Worm (Caenorhabditis elegans): Measurements from ENCODE around the gene srw-79.
A peak's percentile ranks its signal among the peaks of the same experiment; 100 is the strongest.

srw-79 gene

DNA sequence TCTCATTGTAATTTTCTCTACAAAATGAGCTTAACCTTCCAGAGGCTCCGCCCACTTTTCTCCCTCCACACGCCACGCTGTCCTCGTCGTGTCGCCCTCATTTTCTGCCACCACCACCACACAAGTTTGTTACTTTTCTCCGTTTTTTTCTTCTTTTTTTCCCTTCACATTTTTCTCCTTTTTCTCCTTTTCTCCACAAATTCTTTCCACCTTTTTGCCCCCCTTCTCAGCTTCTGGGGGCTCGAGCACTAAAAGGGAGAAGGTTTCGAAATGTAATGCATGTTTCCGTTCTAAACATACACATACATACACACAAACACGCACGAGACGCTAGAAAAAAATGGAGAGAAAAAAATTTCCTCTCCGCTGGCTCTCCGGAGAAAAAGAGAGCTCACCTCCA, 30.1 kb downstream of the srw-79 start, which contains the start of gene nhr-88 (continued):
- TF ChIP-seq nhr-237 (tag; optimal IDR thresholded peaks at IDR 0.05) = no peak
- TF ChIP-seq nhr-48 (tag; optimal IDR thresholded peaks at IDR 0.05) = peak; percentile 2
- TF ChIP-seq nhr-111 (GFP tag; optimal IDR thresholded peaks at IDR 0.05) = no peak
- TF ChIP-seq ceh-62 (tag; optimal IDR thresholded peaks at IDR 0.05) = no peak
- peak; percentile 62 for TF ChIP-seq ama-1 (optimal IDR thresholded peaks at IDR 0.05)
- TF ChIP-seq mxl-3 (GFP tag; optimal IDR thresholded peaks at IDR 0.05) = no peak
- TF ChIP-seq nhr-77 (tag; optimal IDR thresholded peaks at IDR 0.05) = no peak
- no peak for TF ChIP-seq lin-38 (GFP tag; IDR thresholded peaks at IDR 0.05)
- no peak for TF ChIP-seq lin-39 (tag; optimal IDR thresholded peaks at IDR 0.05)
- TF ChIP-seq zag-1 (tag; optimal IDR thresholded peaks at IDR 0.05) = no peak
- no peak for TF ChIP-seq zip-2 (tag; optimal IDR thresholded peaks at IDR 0.05)
- TF ChIP-seq lim-7 (GFP tag; IDR thresholded peaks at IDR 0.05) = no peak
- no peak for TF ChIP-seq ces-1 (GFP tag; optimal IDR thresholded peaks at IDR 0.05)
- no peak for TF ChIP-seq zfp-3 (GFP tag; conservative IDR thresholded peaks at IDR 0.05)
- no peak for TF ChIP-seq lin-13 (GFP tag; optimal IDR thresholded peaks at IDR 0.05)
- no peak for TF ChIP-seq cey-2 (tag; optimal IDR thresholded peaks at IDR 0.05; ENCODE audit: borderline replicate concordance, insufficient read depth)
- no peak for TF ChIP-seq snpc-1.2 (GFP tag; IDR thresholded peaks at IDR 0.05)
- no peak for TF ChIP-seq nhr-25 (tag; optimal IDR thresholded peaks at IDR 0.05; ENCODE audit: borderline replicate concordance, insufficient read depth)
- TF ChIP-seq unc-39 (tag; optimal IDR thresholded peaks at IDR 0.05) = no peak
- no peak for TF ChIP-seq spr-1 (tag; optimal IDR thresholded peaks at IDR 0.05)
- peak; percentile 56 for TF ChIP-seq hlh-30 (tag; optimal IDR thresholded peaks at IDR 0.05; ENCODE audit: insufficient read depth)
- TF ChIP-seq php-3 (GFP tag; IDR thresholded peaks at IDR 0.05) = no peak
- no peak for TF ChIP-seq nhr-28 (tag; optimal IDR thresholded peaks at IDR 0.05)
- TF ChIP-seq sdz-12 (GFP tag; optimal IDR thresholded peaks at IDR 0.05) = peak; percentile 47
- peak; percentile 58 for TF ChIP-seq hmg-1.1 (GFP tag; IDR thresholded peaks at IDR 0.05)
- TF ChIP-seq gei-8 (GFP tag; optimal IDR thresholded peaks at IDR 0.05) = no peak
- TF ChIP-seq madf-9 (GFP tag; conservative IDR thresholded peaks at IDR 0.05) = no peak
- TF ChIP-seq skn-1 (tag; optimal IDR thresholded peaks at IDR 0.05) = no peak
- TF ChIP-seq R02D3.7 (tag; optimal IDR thresholded peaks at IDR 0.05) = no peak
- TF ChIP-seq fkh-10 (GFP tag; optimal IDR thresholded peaks at IDR 0.05) = peak; percentile 69
- TF ChIP-seq rbr-2 (tag; optimal IDR thresholded peaks at IDR 0.05) = peak; percentile 39
- TF ChIP-seq dve-1 (tag; optimal IDR thresholded peaks at IDR 0.05; ENCODE audit: insufficient read depth) = peak; percentile 33
- no peak for TF ChIP-seq ztf-7 (tag; optimal IDR thresholded peaks at IDR 0.05)
- peak; percentile 8 for TF ChIP-seq spr-3 (GFP tag; optimal IDR thresholded peaks at IDR 0.05)
- no peak for TF ChIP-seq T20F7.1 (GFP tag; optimal IDR thresholded peaks at IDR 0.05)
- TF ChIP-seq daf-19 (GFP tag; conservative IDR thresholded peaks at IDR 0.05) = no peak
- TF ChIP-seq unc-62 (GFP tag; optimal IDR thresholded peaks at IDR 0.05 in 1 of 2) = peak in 1 of 2 experiments; percentile 43
- TF ChIP-seq unc-62 (tag; optimal IDR thresholded peaks at IDR 0.05) = no peak
- TF ChIP-seq lin-15B (tag; optimal IDR thresholded peaks at IDR 0.05) = no peak
- no peak for TF ChIP-seq arid-1 (GFP tag; conservative IDR thresholded peaks at IDR 0.05)
- no peak for TF ChIP-seq dmd-9 (GFP tag; IDR thresholded peaks at IDR 0.05)
- TF ChIP-seq tra-1 (GFP tag; IDR thresholded peaks at IDR 0.05) = no peak
- no peak for TF ChIP-seq ZK546.5 (tag; optimal IDR thresholded peaks at IDR 0.05)
- no peak for TF ChIP-seq dpl-1 (GFP tag; optimal IDR thresholded peaks at IDR 0.05)
- no peak for TF ChIP-seq nhr-41 (GFP tag; IDR thresholded peaks at IDR 0.05)
- no peak for TF ChIP-seq jun-1 (tag; optimal IDR thresholded peaks at IDR 0.05)
- peak; percentile 13; the same call in 1 of the 2 replicates for TF ChIP-seq set-16 (GFP tag; IDR thresholded peaks at IDR 0.05)
- no peak for TF ChIP-seq ZK337.2 (GFP tag; IDR thresholded peaks at IDR 0.05)
- no peak for TF ChIP-seq egl-27 (tag; optimal IDR thresholded peaks at IDR 0.05)
- 0 out of 2 replicates have a peak, but pooled peaks have one; percentile 9 for TF ChIP-seq nhr-42 (GFP tag; IDR thresholded peaks at IDR 0.05)
- TF ChIP-seq mxl-2 (GFP tag; conservative IDR thresholded peaks at IDR 0.05) = no peak
- no peak for TF ChIP-seq saeg-2 (GFP tag; IDR thresholded peaks at IDR 0.05)

Measured in whole organism, L4 larva.